Fruit fly (Drosophila melanogaster) whole organism, prepupa: ENCODE measurements around the gene CG15130.

ENCODE experiments used
- CG10631 ChIP-seq: fragments of 200-800 bp; sonication (Bioruptor generic); optimal IDR thresholded peaks from 2 replicates; lab custom pipeline; 2016; ENCODE audit warnings: missing biosample characterization, missing genetic modification characterization
- CG10669 ChIP-seq: fragments of 200-800 bp; sonication (Bioruptor generic); optimal IDR thresholded peaks from 3 replicates; lab custom pipeline; 2018; ENCODE audit warnings: missing biosample characterization, mild to moderate bottlenecking, missing genetic modification characterization, moderate library complexity
- CG11762 ChIP-seq: fragments of 200-800 bp; sonication (Bioruptor generic); optimal IDR thresholded peaks from 3 replicates; lab custom pipeline; 2016; ENCODE audit warnings: missing biosample characterization, missing genetic modification characterization; ENCODE audit not compliant: insufficient read depth
- CG15336 ChIP-seq: fragments of 200-800 bp; sonication (Bioruptor generic); IDR thresholded peaks from 2 replicates; pipeline ENCODE4 v1.3.6; 2022; ENCODE audit warnings: missing biosample characterization, missing genetic modification characterization
- CG1621 ChIP-seq: fragments of 200-800 bp; sonication (Bioruptor generic); optimal IDR thresholded peaks from 3 replicates; lab custom pipeline; 2018; ENCODE audit warnings: missing biosample characterization, mild to moderate bottlenecking, missing genetic modification characterization
- CG3032 ChIP-seq: fragments of 200-800 bp; optimal IDR thresholded peaks from 2 replicates; lab custom pipeline; 2019; ENCODE audit warnings: missing biosample characterization, mild to moderate bottlenecking, missing genetic modification characterization, moderate library complexity
- CG31627 ChIP-seq: fragments of 200-800 bp; sonication (Bioruptor generic); optimal IDR thresholded peaks from 3 replicates; lab custom pipeline; 2016; ENCODE audit warnings: missing biosample characterization, missing genetic modification characterization
- CG32006 ChIP-seq: fragments of 200-800 bp; sonication (Bioruptor generic); optimal IDR thresholded peaks from 3 replicates; lab custom pipeline; 2017; ENCODE audit warnings: missing biosample characterization, mild to moderate bottlenecking, missing genetic modification characterization
- CG34406 ChIP-seq: fragments of 200-800 bp; sonication (Bioruptor generic); optimal IDR thresholded peaks from 3 replicates; lab custom pipeline; 2016; ENCODE audit warnings: missing biosample characterization, missing genetic modification characterization
- CG3919 ChIP-seq: fragments of 200-800 bp; sonication (Bioruptor generic); optimal IDR thresholded peaks from 3 replicates; lab custom pipeline; 2016; ENCODE audit warnings: missing biosample characterization, missing genetic modification characterization
- CG4318 ChIP-seq: fragments of 200-800 bp; sonication (Bioruptor generic); optimal IDR thresholded peaks from 3 replicates; lab custom pipeline; 2017; ENCODE audit warnings: missing biosample characterization, mild to moderate bottlenecking, missing genetic modification characterization
- CG6276 ChIP-seq: fragments of 200-800 bp; sonication (Bioruptor generic); optimal IDR thresholded peaks from 2 replicates; lab custom pipeline; 2017; ENCODE audit warnings: missing biosample characterization, mild to moderate bottlenecking, missing genetic modification characterization
- CG6792 ChIP-seq: fragments of 200-800 bp; sonication (Bioruptor generic); optimal IDR thresholded peaks from 3 replicates; lab custom pipeline; 2016; ENCODE audit warnings: missing biosample characterization, missing genetic modification characterization
- CG6854 ChIP-seq: fragments of 200-800 bp; sonication (Bioruptor generic); optimal IDR thresholded peaks from 2 replicates; lab custom pipeline; 2017; ENCODE audit warnings: missing biosample characterization, mild to moderate bottlenecking, missing genetic modification characterization
- CG7368 ChIP-seq: fragments of 200-800 bp; sonication (Bioruptor generic); optimal IDR thresholded peaks from 3 replicates; lab custom pipeline; 2016; ENCODE audit warnings: missing biosample characterization, missing genetic modification characterization
- CG8119 ChIP-seq: fragments of 200-800 bp; sonication (Bioruptor generic); IDR thresholded peaks from 3 replicates; pipeline ENCODE4 v1.3.6; 2022; ENCODE audit warnings: missing biosample characterization, missing genetic modification characterization
- CG8319 ChIP-seq: fragments of 200-800 bp; sonication (Bioruptor generic); optimal IDR thresholded peaks from 3 replicates; lab custom pipeline; 2016; ENCODE audit warnings: missing biosample characterization, missing genetic modification characterization
- CG8632 ChIP-seq: fragments of 200-800 bp; sonication (Bioruptor generic); optimal IDR thresholded peaks from 3 replicates; lab custom pipeline; 2016; ENCODE audit warnings: missing biosample characterization, missing genetic modification characterization
- CG9139 ChIP-seq: fragments of 200-800 bp; sonication (Bioruptor generic); optimal IDR thresholded peaks from 3 replicates; lab custom pipeline; 2017; ENCODE audit warnings: missing biosample characterization, mild to moderate bottlenecking, missing genetic modification characterization
- Eip78C ChIP-seq: fragments of 200-800 bp; sonication (Bioruptor generic); peaks from one replicate; lab custom pipeline; 2016; ENCODE audit warnings: missing biosample characterization, missing genetic modification characterization
- Eip93F ChIP-seq: fragments of 200-800 bp; sonication (Bioruptor generic); optimal IDR thresholded peaks from 2 replicates; lab custom pipeline; 2016; ENCODE audit warnings: missing biosample characterization, mild to moderate bottlenecking, missing genetic modification characterization
- Ets96B ChIP-seq: fragments of 200-800 bp; optimal IDR thresholded peaks from 2 replicates; lab custom pipeline; 2019; ENCODE audit warnings: missing biosample characterization, mild to moderate bottlenecking, missing genetic modification characterization, moderate library complexity
- Gug ChIP-seq: fragments of 200-800 bp; sonication (Bioruptor generic); IDR thresholded peaks from 2 replicates; pipeline ENCODE4 v1.3.6; 2022; ENCODE audit warnings: missing biosample characterization, missing genetic modification characterization
- Hr39 ChIP-seq: fragments of 200-800 bp; sonication (Bioruptor generic); optimal IDR thresholded peaks from 2 replicates; lab custom pipeline; 2016; ENCODE audit warnings: missing biosample characterization, missing genetic modification characterization
- Hr4 ChIP-seq: fragments of 200-800 bp; sonication (Bioruptor generic); optimal IDR thresholded peaks from 3 replicates; lab custom pipeline; 2016; ENCODE audit warnings: missing biosample characterization, missing genetic modification characterization
- Lpt ChIP-seq: fragments of 200-800 bp; sonication (Bioruptor generic); optimal IDR thresholded peaks from 3 replicates; lab custom pipeline; 2016; ENCODE audit warnings: missing biosample characterization, missing genetic modification characterization
- Met ChIP-seq: fragments of 200-800 bp; sonication (Bioruptor generic); optimal IDR thresholded peaks from 3 replicates; lab custom pipeline; 2016; ENCODE audit warnings: missing biosample characterization, missing genetic modification characterization
- OdsH ChIP-seq: fragments of 200-800 bp; sonication (Bioruptor generic); optimal IDR thresholded peaks from 3 replicates; lab custom pipeline; 2016; ENCODE audit warnings: missing biosample characterization, missing genetic modification characterization
- Smox ChIP-seq: fragments of 200-800 bp; sonication (Bioruptor generic); optimal IDR thresholded peaks from 3 replicates; lab custom pipeline; 2016; ENCODE audit warnings: missing biosample characterization, missing genetic modification characterization
- Sox102F ChIP-seq: fragments of 200-800 bp; sonication (Bioruptor generic); optimal IDR thresholded peaks from 2 replicates; lab custom pipeline; 2016; ENCODE audit warnings: missing biosample characterization, mild to moderate bottlenecking, missing genetic modification characterization
- Sox14 ChIP-seq: fragments of 200-800 bp; sonication (Bioruptor generic); optimal IDR thresholded peaks from 3 replicates; lab custom pipeline; 2016; ENCODE audit warnings: missing biosample characterization, missing genetic modification characterization
- Sox15 ChIP-seq: fragments of 200-800 bp; sonication (Bioruptor generic); optimal IDR thresholded peaks from 3 replicates; lab custom pipeline; 2016; ENCODE audit warnings: missing biosample characterization, missing genetic modification characterization
- achi ChIP-seq: fragments of 200-800 bp; sonication (Bioruptor generic); optimal IDR thresholded peaks from 3 replicates; lab custom pipeline; 2016; ENCODE audit warnings: missing biosample characterization, missing genetic modification characterization
- acj6 ChIP-seq: fragments of 200-800 bp; sonication (Bioruptor generic); optimal IDR thresholded peaks from 3 replicates; lab custom pipeline; 2016; ENCODE audit warnings: missing biosample characterization, missing genetic modification characterization
- cyc ChIP-seq: fragments of 200-800 bp; sonication (Bioruptor generic); optimal IDR thresholded peaks from 3 replicates; lab custom pipeline; 2016; ENCODE audit warnings: missing biosample characterization, missing genetic modification characterization
- dac ChIP-seq: fragments of 200-800 bp; sonication (Bioruptor generic); optimal IDR thresholded peaks from 2 replicates; lab custom pipeline; 2017; ENCODE audit warnings: missing biosample characterization, mild to moderate bottlenecking, missing genetic modification characterization
- dsx ChIP-seq: fragments of 200-800 bp; optimal IDR thresholded peaks from 3 replicates; lab custom pipeline; 2019; ENCODE audit warnings: missing biosample characterization, mild to moderate bottlenecking, missing genetic modification characterization, moderate library complexity; ENCODE audit not compliant: poor library complexity, severe bottlenecking
- esn ChIP-seq: fragments of 200-800 bp; sonication (Bioruptor generic); optimal IDR thresholded peaks from 2 replicates; lab custom pipeline; 2016; ENCODE audit warnings: missing biosample characterization, mild to moderate bottlenecking, missing genetic modification characterization, moderate library complexity
- fd85E ChIP-seq: fragments of 200-800 bp; sonication (Bioruptor generic); optimal IDR thresholded peaks from 3 replicates; lab custom pipeline; 2016; ENCODE audit warnings: missing biosample characterization, missing genetic modification characterization
- fkh ChIP-seq: fragments of 200-800 bp; sonication (Bioruptor generic); optimal IDR thresholded peaks from 3 replicates; lab custom pipeline; 2017; ENCODE audit warnings: missing biosample characterization, mild to moderate bottlenecking, missing genetic modification characterization, moderate library complexity
- lz ChIP-seq: fragments of 200-800 bp; sonication (Bioruptor generic); optimal IDR thresholded peaks from 3 replicates; lab custom pipeline; 2016; ENCODE audit warnings: missing biosample characterization, missing genetic modification characterization
- net ChIP-seq: fragments of 200-800 bp; sonication (Bioruptor generic); optimal IDR thresholded peaks from 3 replicates; lab custom pipeline; 2016; ENCODE audit warnings: missing biosample characterization, missing genetic modification characterization
- pdm3 ChIP-seq: fragments of 200-800 bp; sonication (Bioruptor generic); optimal IDR thresholded peaks from 3 replicates; lab custom pipeline; 2016; ENCODE audit warnings: missing biosample characterization, missing genetic modification characterization
- salr ChIP-seq, 2 experiments: fragments of 200-800 bp; sonication (Bioruptor generic); optimal IDR thresholded peaks; 3 replicates each; lab custom pipeline; 2016 to 2018; ENCODE audit warnings: missing biosample characterization in 2 of 2, missing genetic modification characterization in 2 of 2, mild to moderate bottlenecking in 1 of 2
- spab ChIP-seq: fragments of 200-800 bp; sonication (Bioruptor generic); optimal IDR thresholded peaks from 2 replicates; lab custom pipeline; 2017; ENCODE audit warnings: missing biosample characterization, mild to moderate bottlenecking, missing genetic modification characterization, missing genetic modification reagents
- svp ChIP-seq: fragments of 200-800 bp; sonication (Bioruptor generic); peaks from one replicate; lab custom pipeline; 2016; ENCODE audit warnings: missing biosample characterization, missing genetic modification characterization
- topi ChIP-seq: fragments of 200-800 bp; sonication (Bioruptor generic); optimal IDR thresholded peaks from 3 replicates; lab custom pipeline; 2016; ENCODE audit warnings: missing biosample characterization, missing genetic modification characterization
- vri ChIP-seq: fragments of 200-800 bp; sonication (Bioruptor generic); optimal IDR thresholded peaks from 3 replicates; lab custom pipeline; 2016; ENCODE audit warnings: missing biosample characterization, mild to moderate bottlenecking, missing genetic modification characterization

CG15130 gene

DNA sequence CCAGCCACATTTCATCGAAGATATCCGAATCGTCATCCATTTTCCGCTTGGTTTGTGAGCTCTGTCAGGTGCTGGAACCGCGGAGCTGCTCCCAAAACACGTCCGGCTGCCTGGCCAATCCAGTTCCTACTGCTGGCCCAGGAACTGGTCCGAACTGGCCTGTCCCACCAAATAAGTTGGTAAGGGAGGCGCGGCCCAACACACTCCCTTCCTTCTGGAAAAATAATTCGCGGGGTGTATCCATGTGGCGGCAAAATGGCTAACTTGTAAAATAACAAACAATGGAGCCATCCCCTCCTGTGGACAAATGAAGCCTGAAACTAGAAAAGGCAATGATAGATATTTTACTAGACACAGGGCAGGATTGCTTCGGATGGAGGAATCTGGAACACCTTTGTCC, at the start of gene CG15130:
Gene CG15130 (minus strand): TSS at position 101 of the 400 bp plus-strand sequence.
- no peak for TF ChIP-seq Ets96B (tag; lab: Kevin White, UChicago)
- no peak for TF ChIP-seq CG8632 (GFP tag; lab: Kevin White, UChicago)
- no peak for TF ChIP-seq svp

DNA sequence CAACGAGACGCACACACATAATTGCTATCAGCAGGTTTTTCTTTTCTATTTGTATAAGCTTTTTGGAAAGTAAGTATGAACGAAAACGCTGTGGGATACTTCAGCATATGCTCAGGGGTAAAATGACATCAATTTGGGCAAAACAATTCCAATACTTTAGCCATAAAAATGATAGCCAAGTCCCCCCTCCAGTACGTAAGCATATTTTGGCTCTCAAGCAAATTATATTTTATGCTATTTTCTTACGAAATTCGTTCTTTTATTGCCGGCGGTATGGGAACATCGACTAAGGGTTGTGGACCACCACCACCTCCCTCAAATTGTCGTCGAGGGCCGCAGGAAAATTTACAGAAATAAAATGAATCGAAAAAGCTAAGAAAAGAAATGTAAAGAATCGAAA, 48.8 kb upstream of the CG15130 start, which contains the start of gene CG43233:
Gene CG43233 (minus strand): TSS at position 101 of the 400 bp plus-strand sequence.
- TF ChIP-seq vri: no peak
- no peak for TF ChIP-seq CG11762 (GFP tag; lab: Kevin White, UChicago)
- no peak for TF ChIP-seq fkh
- TF ChIP-seq CG8632 (GFP tag; lab: Kevin White, UChicago): no peak
- no peak for TF ChIP-seq Sox102F
- no peak for TF ChIP-seq CG6276
- no peak for TF ChIP-seq CG3919 (GFP tag; lab: Kevin White, UChicago)
- TF ChIP-seq CG3032 (tag; lab: Kevin White, UChicago): no peak

DNA sequence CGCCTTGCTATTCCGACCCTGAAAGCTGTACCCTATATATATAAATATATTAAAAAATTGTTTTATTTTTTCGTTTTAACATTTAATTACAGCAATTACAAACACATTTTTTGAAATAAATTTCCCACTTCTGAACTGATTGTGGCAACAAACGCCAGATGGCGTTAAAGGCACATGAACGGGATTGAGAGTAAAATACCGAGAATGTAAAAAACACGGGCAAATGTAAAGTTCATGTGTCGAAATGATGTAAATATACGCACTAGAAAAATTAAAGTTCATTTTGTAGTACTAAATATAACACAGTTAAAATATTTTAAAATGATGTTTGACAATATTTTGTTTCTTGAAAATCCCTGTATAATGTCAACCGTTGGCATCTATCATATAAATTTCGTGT, 39.9 kb upstream of the CG15130 start:
- TF ChIP-seq CG10631 (GFP tag; lab: Kevin White, UChicago) (no peak), Sox14 (GFP tag; lab: Kevin White, UChicago) (no peak), fd85E (GFP tag; lab: Kevin White, UChicago) (no peak), spab (GFP tag; lab: Kevin White, UChicago) (no peak), Eip93F (GFP tag; lab: Kevin White, UChicago) (no peak), achi (no peak), topi (GFP tag; lab: Kevin White, UChicago) (no peak), Sox15 (GFP tag; lab: Kevin White, UChicago) (no peak), esn (GFP tag; lab: Kevin White, UChicago) (no peak), CG7368 (GFP tag; lab: Kevin White, UChicago) (no peak), Smox (no peak), OdsH (peak; percentile 19), CG8319 (GFP tag; lab: Kevin White, UChicago) (no peak), CG9139 (GFP tag; lab: Kevin White, UChicago) (no peak), cyc (peak; percentile 1), CG10669 (no peak), CG15336 (GFP tag; lab: Robert Waterston, UW) (no peak), CG34406 (GFP tag; lab: Kevin White, UChicago) (no peak), acj6 (GFP tag; lab: Kevin White, UChicago) (peak; percentile 15), CG32006 (GFP tag; lab: Kevin White, UChicago) (no peak), CG6276 (no peak), dsx (GFP tag; lab: Kevin White, UChicago) (no peak), Hr4 (GFP tag; lab: Kevin White, UChicago) (no peak), CG8119 (GFP tag; lab: Robert Waterston, UW) (no peak), lz (GFP tag; lab: Kevin White, UChicago) (no peak), CG4318 (GFP tag; lab: Kevin White, UChicago) (no peak), CG6854 (no peak), svp (peak; percentile 52), Eip78C (GFP tag; lab: Kevin White, UChicago) (peak; percentile 52), Gug (no peak), Hr39 (GFP tag; lab: Kevin White, UChicago) (peak; percentile 12), net (no peak), Lpt (no peak), CG3919 (GFP tag; lab: Kevin White, UChicago) (peak; percentile 28), CG8632 (GFP tag; lab: Kevin White, UChicago) (no peak), CG6792 (GFP tag; lab: Kevin White, UChicago) (no peak), pdm3 (no peak), CG31627 (GFP tag; lab: Kevin White, UChicago) (no peak), CG3032 (tag; lab: Kevin White, UChicago) (no peak), salr (GFP tag; optimal IDR thresholded peaks at IDR 0.05; lab: Kevin White, UChicago) (no peak), dac (peak; percentile 15), Sox102F (peak; percentile 8), CG1621 (no peak), Met (GFP tag; lab: Kevin White, UChicago) (peak; percentile 1), CG11762 (GFP tag; lab: Kevin White, UChicago) (no peak)
